Worm (Caenorhabditis elegans) whole organism, L1 larva: ENCODE measurements around the gene C46F4.3.
A peak's percentile ranks its signal among the peaks of the same experiment; 100 is the strongest.

Experiments used
- blmp-1 ChIP-seq: fragments of 150-350 bp; optimal IDR thresholded peaks from 2 replicates; lab custom pipeline; 2014; ENCODE audit warnings: missing biosample characterization, missing genetic modification characterization
- ceh-63 ChIP-seq: fragments of 200-800 bp; sonication (Bioruptor generic); optimal IDR thresholded peaks from 2 replicates; lab custom pipeline; 2018; ENCODE audit warnings: mild to moderate bottlenecking, missing genetic modification characterization, missing compliant biosample characterization
- dpl-1 ChIP-seq, 3 experiments: fragments of 150-350 bp in 2 of 3; sonication (generic microtip) in 1 of 3; optimal IDR thresholded peaks; 2 replicates each; lab custom pipeline; 2014 to 2017; ENCODE audit warnings: missing biosample characterization in 3 of 3, missing genetic modification characterization in 3 of 3, missing genetic modification reagents in 3 of 3
- efl-1 ChIP-seq, 4 experiments: fragments of 150-350 bp; optimal IDR thresholded peaks in 3 of 4; peaks in 1 of 4; 1 replicate in 1 of 4; 2 replicates in 3 of 4; lab custom pipeline; 2014; ENCODE audit warnings: missing biosample characterization in 2 of 4, missing genetic modification characterization in 2 of 4, missing genetic modification reagents in 2 of 4
- jun-1 ChIP-seq: fragments of 150-350 bp; optimal IDR thresholded peaks from 2 replicates; lab custom pipeline; 2014; ENCODE audit warnings: missing biosample characterization, missing genetic modification reagents, missing genetic modification characterization
- mdl-1 ChIP-seq, 2 experiments: fragments of 150-350 bp; optimal IDR thresholded peaks; 2 replicates each; lab custom pipeline; 2014 to 2017; ENCODE audit warnings: missing biosample characterization in 2 of 2, missing genetic modification characterization in 2 of 2, inconsistent platforms in 1 of 2
- nhr-11 ChIP-seq: fragments of 150-350 bp; optimal IDR thresholded peaks from 2 replicates; lab custom pipeline; 2014; ENCODE audit warnings: missing biosample characterization, missing genetic modification characterization
- nhr-28 ChIP-seq: fragments of 150-350 bp; optimal IDR thresholded peaks from 2 replicates; lab custom pipeline; 2014; ENCODE audit warnings: missing biosample characterization, missing genetic modification characterization
- pag-3 ChIP-seq: sonication (generic microtip); optimal IDR thresholded peaks from 2 replicates; lab custom pipeline; 2017; ENCODE audit warnings: missing genetic modification characterization, mild to moderate bottlenecking, missing compliant biosample characterization, antibody characterized with exemption, borderline replicate concordance; ENCODE audit not compliant: insufficient read depth
- pax-3 ChIP-seq: fragments of 200-800 bp; sonication (Bioruptor generic); optimal IDR thresholded peaks from 2 replicates; lab custom pipeline; 2018; ENCODE audit warnings: mild to moderate bottlenecking, missing genetic modification characterization, moderate library complexity, missing compliant biosample characterization
- sox-4 ChIP-seq: sonication (generic microtip); optimal IDR thresholded peaks from 2 replicates; lab custom pipeline; 2016; ENCODE audit warnings: missing genetic modification characterization, missing compliant biosample characterization
- ztf-11 ChIP-seq, 2 experiments: sonication (generic microtip); optimal IDR thresholded peaks; 2 replicates each; lab custom pipeline; 2016 to 2017; ENCODE audit warnings: missing genetic modification characterization in 2 of 2, missing biosample characterization in 1 of 2, missing compliant biosample characterization in 1 of 2

ce11 chrX:5942171-5942570 is 6.6 kb downstream of the C46F4.3 start:
- TF ChIP-seq blmp-1 (peak; percentile 49), dpl-1 (GFP tag; optimal IDR thresholded peaks at IDR 0.05; lab: Kevin White, UChicago) (peak in 1 of 3 experiments; percentile 14), jun-1 (no peak), nhr-28 (tag; lab: Kevin White, UChicago) (no peak), nhr-11 (peak; percentile 30), pax-3 (tag; lab: Kevin White, UChicago) (no peak), ztf-11 (tag; optimal IDR thresholded peaks at IDR 0.05; lab: Kevin White, UChicago) (no peak), mdl-1 (tag; optimal IDR thresholded peaks at IDR 0.05; lab: Kevin White, UChicago) (peak in 1 of 2 experiments; percentile 87), efl-1 (optimal IDR thresholded peaks at IDR 0.05; lab: Kevin White, UChicago) (peak; percentile 4 to 18), efl-1 (GFP tag; optimal IDR thresholded peaks at IDR 0.05 in 1 of 2; lab: Kevin White, UChicago) (peak; percentile 20 to 86), ceh-63 (no peak), pag-3 (tag; lab: Kevin White, UChicago) (peak; percentile 35), sox-4 (tag; lab: Kevin White, UChicago) (no peak)
